Worm (Caenorhabditis elegans) whole organism, L3 larva: ENCODE results near the gene F17E5.2.

Experiments
- egl-5 ChIP-seq: fragments of 150-350 bp; optimal IDR thresholded peaks from 2 replicates; lab custom pipeline; 2017; ENCODE audit warnings: missing biosample characterization, missing genetic modification reagents, missing genetic modification characterization, inconsistent platforms
- elt-2 ChIP-seq: sonication (generic microtip); optimal IDR thresholded peaks from 2 replicates; lab custom pipeline; 2016; ENCODE audit warnings: missing genetic modification reagents, mild to moderate bottlenecking, missing genetic modification characterization, missing compliant biosample characterization
- fkh-10 ChIP-seq: sonication (generic microtip); optimal IDR thresholded peaks from 2 replicates; lab custom pipeline; 2017; ENCODE audit warnings: missing biosample characterization, missing genetic modification reagents, missing genetic modification characterization
- fos-1 ChIP-seq: fragments of 150-350 bp; optimal IDR thresholded peaks from 2 replicates; lab custom pipeline; 2014; ENCODE audit warnings: missing biosample characterization, missing genetic modification characterization
- jun-1 ChIP-seq: fragments of 150-350 bp; optimal IDR thresholded peaks from 2 replicates; lab custom pipeline; 2014; ENCODE audit warnings: missing biosample characterization, missing genetic modification reagents, missing genetic modification characterization
- lin-15B ChIP-seq: fragments of 150-350 bp; optimal IDR thresholded peaks from 2 replicates; lab custom pipeline; 2014; ENCODE audit warnings: missing biosample characterization, missing genetic modification characterization
- nhr-23 ChIP-seq: fragments of 150-350 bp; optimal IDR thresholded peaks from 2 replicates; lab custom pipeline; 2014; ENCODE audit warnings: missing biosample characterization, missing genetic modification reagents, missing genetic modification characterization
- nhr-237 ChIP-seq: fragments of 150-350 bp; optimal IDR thresholded peaks from 2 replicates; lab custom pipeline; 2014; ENCODE audit warnings: missing biosample characterization, missing genetic modification characterization
- nhr-25 ChIP-seq: sonication (generic microtip); optimal IDR thresholded peaks from 2 replicates; lab custom pipeline; 2017; ENCODE audit warnings: missing biosample characterization, missing genetic modification characterization
- tbx-2 ChIP-seq: sonication (generic microtip); optimal IDR thresholded peaks from 2 replicates; lab custom pipeline; 2016; ENCODE audit warnings: mild to moderate bottlenecking, missing genetic modification characterization, missing compliant biosample characterization
- zag-1 ChIP-seq: fragments of 150-350 bp; optimal IDR thresholded peaks from 2 replicates; lab custom pipeline; 2014; ENCODE audit warnings: missing biosample characterization, missing genetic modification characterization

- TF ChIP-seq fkh-10 (GFP tag; lab: Kevin White, UChicago) (no peak), nhr-237 (tag; lab: Kevin White, UChicago) (no peak), fos-1 (tag; lab: Kevin White, UChicago) (no peak), tbx-2 (tag; lab: Kevin White, UChicago) (no peak), lin-15B (no peak), elt-2 (no peak), zag-1 (tag; lab: Kevin White, UChicago) (no peak), nhr-25 (tag; lab: Kevin White, UChicago) (no peak), egl-5 (tag; lab: Kevin White, UChicago) (no peak), nhr-23 (tag; lab: Kevin White, UChicago) (no peak), jun-1 (tag; lab: Kevin White, UChicago) (no peak)
Observed at ce11 chrX:12364804-12365203, 29.3 kb upstream of the F17E5.2 start, which contains the start of gene F19H6.5.
